Worm (Caenorhabditis elegans) whole organism, mixed stage, embryonic: ENCODE measurements around the gene nspb-5.

Experiments used
- ces-1 ChIP-seq: fragments of 150-350 bp; optimal IDR thresholded peaks from 2 replicates; lab custom pipeline; 2014; ENCODE audit warnings: missing biosample characterization, missing genetic modification reagents, missing genetic modification characterization
- elt-3 ChIP-seq: fragments of 150-350 bp; optimal IDR thresholded peaks from 2 replicates; lab custom pipeline; 2014; ENCODE audit warnings: missing biosample characterization, missing genetic modification characterization
- lin-13 ChIP-seq: fragments of 150-350 bp; optimal IDR thresholded peaks from 2 replicates; lab custom pipeline; 2014; ENCODE audit warnings: missing biosample characterization, missing genetic modification characterization
- nhr-12 ChIP-seq: fragments of 150-350 bp; optimal IDR thresholded peaks from 2 replicates; lab custom pipeline; 2014; ENCODE audit warnings: missing biosample characterization, missing genetic modification characterization
- nhr-237 ChIP-seq: fragments of 150-350 bp; optimal IDR thresholded peaks from 2 replicates; lab custom pipeline; 2014; ENCODE audit warnings: missing biosample characterization, missing genetic modification characterization
- nhr-76 ChIP-seq: sonication (generic microtip); optimal IDR thresholded peaks from 2 replicates; lab custom pipeline; 2017; ENCODE audit warnings: missing biosample characterization, missing genetic modification characterization
- pha-4 ChIP-seq: fragments of 150-350 bp; optimal IDR thresholded peaks from 2 replicates; lab custom pipeline; 2018; ENCODE audit warnings: missing biosample characterization, missing genetic modification reagents, missing genetic modification characterization
- unc-62 ChIP-seq: fragments of 150-350 bp; optimal IDR thresholded peaks from 2 replicates; lab custom pipeline; 2014; ENCODE audit warnings: missing biosample characterization, missing genetic modification reagents, missing genetic modification characterization

- TF ChIP-seq unc-62 (GFP tag; lab: Kevin White, UChicago) (no peak), nhr-12 (tag; lab: Kevin White, UChicago) (no peak), ces-1 (no peak), nhr-237 (tag; lab: Kevin White, UChicago) (no peak), nhr-76 (tag; lab: Kevin White, UChicago) (no peak), elt-3 (tag; lab: Kevin White, UChicago) (no peak), lin-13 (tag; lab: Kevin White, UChicago) (no peak), pha-4 (no peak)
Observed at ce11 chrIV:6572655-6573054, 26.2 kb upstream of the nspb-5 start.
